Worm (Caenorhabditis elegans) whole organism, L4/young adult: Measurements from ENCODE around the gene lpd-7.
A peak's percentile ranks its signal among the peaks of the same experiment; 100 is the strongest.

Source experiments
- W03F9.2 ChIP-seq: fragments of 150-350 bp; optimal IDR thresholded peaks from 2 replicates; lab custom pipeline; 2014; ENCODE audit warnings: missing biosample characterization, missing genetic modification characterization
- dao-5 ChIP-seq: sonication (generic microtip); optimal IDR thresholded peaks from 2 replicates; lab custom pipeline; 2016; ENCODE audit warnings: missing genotype, missing genetic modification characterization, moderate library complexity, missing compliant biosample characterization
- him-1 ChIP-seq: sonication (generic microtip); optimal IDR thresholded peaks from 2 replicates; lab custom pipeline; 2016; ENCODE audit warnings: missing genotype, missing genetic modification reagents, missing genetic modification characterization, missing compliant biosample characterization

lpd-7 gene

DNA sequence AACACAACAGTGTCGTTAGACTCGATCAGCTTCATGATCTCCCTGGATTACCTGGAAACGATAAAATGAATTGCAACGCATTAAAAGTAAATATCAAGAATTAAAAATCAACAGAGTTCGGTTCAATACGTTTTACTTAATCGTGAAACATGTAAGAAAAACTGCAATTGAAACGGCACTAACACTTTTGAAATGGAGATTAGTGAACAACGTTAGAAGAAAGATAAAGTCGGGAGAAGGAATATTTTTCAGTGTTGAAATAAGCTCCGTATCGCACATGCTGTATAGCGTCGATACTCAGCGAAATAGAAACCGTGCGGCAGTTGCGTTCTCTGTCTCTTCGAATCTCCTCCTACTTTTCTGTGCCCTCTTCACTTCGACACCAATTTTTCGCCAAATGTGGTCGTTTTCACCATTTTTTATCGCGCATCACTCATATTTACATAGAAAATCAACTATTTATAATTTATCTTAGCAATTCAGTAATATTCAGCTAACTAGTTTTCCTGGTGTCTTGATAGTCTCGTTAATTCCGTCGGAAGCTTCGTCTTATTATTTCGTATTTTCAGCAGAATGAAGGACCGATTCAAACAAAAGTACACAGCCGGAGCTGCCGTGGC is at the start of gene lpd-7, which contains the start of gene rpl-9:
TSS of gene lpd-7 (plus strand) at position 570 of the 620 bp plus-strand sequence.
TSS of gene rpl-9 (minus strand) at position 51 of the 620 bp plus-strand sequence.
- TF ChIP-seq him-1 (tag; lab: Kevin White, UChicago) (peak; percentile 59), dao-5 (tag; lab: Kevin White, UChicago) (no peak), W03F9.2 (peak; percentile 81)

DNA sequence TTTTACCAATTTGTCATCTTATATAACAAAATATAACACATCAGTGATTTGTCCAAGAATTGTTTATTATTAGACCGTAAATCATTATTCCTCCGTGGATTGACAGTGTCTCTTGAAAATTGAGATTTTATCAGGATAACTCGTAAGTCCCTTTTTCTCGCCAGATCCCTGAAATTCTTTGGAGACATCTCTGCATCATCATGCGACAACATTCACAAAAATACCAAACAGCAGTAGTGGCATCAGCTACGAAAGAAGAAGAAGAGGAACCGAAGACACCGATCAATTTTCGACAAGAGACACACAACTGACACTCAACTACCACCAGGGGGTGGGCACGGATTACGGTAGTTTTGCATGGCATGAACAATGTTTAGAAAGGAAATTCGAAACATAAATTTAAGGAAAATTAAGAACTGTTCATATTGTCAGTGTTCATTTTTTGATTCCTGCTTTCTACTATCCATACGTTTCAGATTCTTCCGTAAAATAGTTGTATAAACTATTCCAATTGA is 48.3 kb upstream of the lpd-7 start:
- TF ChIP-seq him-1 (tag; lab: Kevin White, UChicago) (no peak), dao-5 (tag; lab: Kevin White, UChicago) (no peak), W03F9.2 (no peak)

DNA sequence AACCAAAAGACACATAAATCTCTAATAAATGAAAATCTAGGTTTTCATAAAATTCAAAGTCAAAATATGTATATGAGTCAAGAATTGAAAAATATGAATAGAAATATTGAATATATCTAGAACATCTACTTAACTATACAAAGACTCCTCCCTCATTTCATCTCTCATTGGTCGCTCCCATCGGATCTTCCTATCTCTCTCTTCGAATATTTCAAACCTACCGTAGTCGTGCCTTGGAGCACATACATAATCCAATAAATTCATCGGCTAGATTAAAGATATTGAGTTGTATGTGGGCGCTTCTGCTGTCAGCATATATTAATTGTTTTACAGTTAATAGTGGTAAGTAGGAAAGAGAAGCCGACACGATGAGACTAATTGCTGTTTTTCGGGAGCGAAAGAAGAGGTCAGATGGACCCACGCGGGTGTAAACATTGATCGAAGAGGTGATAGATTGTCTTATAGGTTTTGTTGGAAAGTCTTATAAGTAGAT is 46.1 kb upstream of the lpd-7 start:
- TF ChIP-seq dao-5 (tag; lab: Kevin White, UChicago) = no peak
- no peak for TF ChIP-seq W03F9.2
- no peak for TF ChIP-seq him-1 (tag; lab: Kevin White, UChicago)

DNA sequence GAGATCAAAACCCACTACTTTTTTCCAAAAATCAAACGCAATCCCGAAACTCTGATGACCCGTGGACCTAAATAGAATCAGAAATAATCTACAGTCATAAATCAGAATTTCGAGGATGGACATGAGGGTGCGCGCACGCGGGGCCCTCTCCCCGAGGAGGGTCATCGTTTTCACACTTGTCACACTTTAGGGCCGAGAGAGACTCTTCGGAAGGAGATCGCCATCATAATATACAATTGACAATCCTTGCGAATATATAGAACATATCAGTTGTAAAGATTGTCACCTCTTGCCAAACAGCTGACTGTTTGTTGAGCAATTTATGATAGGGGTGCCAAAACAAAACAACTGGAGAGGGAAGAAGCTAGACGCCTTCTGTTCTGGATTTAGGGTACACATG is 43.0 kb upstream of the lpd-7 start:
- TF ChIP-seq W03F9.2 (no peak), dao-5 (tag; lab: Kevin White, UChicago) (no peak), him-1 (tag; lab: Kevin White, UChicago) (no peak)

DNA sequence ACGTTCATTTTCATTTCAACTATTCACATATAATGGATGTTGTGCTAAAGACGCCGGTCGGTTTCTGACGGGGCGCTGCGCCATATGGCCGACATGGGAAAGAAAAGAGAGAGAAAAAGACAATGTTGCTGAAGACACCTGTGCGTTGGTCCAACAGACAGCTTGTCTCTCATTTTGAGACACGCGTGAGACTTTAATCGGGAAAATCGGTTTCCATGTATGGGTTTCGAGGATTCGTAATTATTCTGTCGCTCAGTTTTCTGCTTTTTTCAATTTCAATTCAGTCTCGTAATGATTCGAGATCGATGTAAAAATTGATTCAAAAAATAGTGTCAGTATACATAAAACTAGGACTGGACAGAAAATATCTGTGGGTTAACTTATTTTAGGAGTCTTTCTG is 42.3 kb upstream of the lpd-7 start:
- TF ChIP-seq dao-5 (tag; lab: Kevin White, UChicago) (no peak), him-1 (tag; lab: Kevin White, UChicago) (no peak), W03F9.2 (no peak)

DNA sequence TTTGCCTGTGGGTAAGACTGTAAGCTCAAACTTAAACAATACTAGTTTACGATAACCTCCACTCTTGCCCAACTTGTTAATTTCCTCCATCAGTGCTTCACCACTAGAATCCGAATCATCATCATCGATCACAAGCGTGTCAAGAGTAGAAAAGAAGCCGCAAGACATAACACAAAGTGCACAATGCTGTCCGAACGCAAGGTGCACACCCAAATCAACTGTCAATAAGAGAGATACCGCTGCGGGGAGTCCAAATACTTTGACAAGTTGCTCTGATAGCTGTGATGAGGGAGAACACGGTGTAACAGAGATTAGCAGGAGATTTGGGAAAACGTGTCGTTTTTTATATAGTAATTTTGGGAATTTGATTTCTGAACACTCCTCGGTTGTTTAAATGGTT is 41.8 kb upstream of the lpd-7 start:
- no peak for TF ChIP-seq dao-5 (tag; lab: Kevin White, UChicago)
- no peak for TF ChIP-seq W03F9.2
- no peak for TF ChIP-seq him-1 (tag; lab: Kevin White, UChicago)

DNA sequence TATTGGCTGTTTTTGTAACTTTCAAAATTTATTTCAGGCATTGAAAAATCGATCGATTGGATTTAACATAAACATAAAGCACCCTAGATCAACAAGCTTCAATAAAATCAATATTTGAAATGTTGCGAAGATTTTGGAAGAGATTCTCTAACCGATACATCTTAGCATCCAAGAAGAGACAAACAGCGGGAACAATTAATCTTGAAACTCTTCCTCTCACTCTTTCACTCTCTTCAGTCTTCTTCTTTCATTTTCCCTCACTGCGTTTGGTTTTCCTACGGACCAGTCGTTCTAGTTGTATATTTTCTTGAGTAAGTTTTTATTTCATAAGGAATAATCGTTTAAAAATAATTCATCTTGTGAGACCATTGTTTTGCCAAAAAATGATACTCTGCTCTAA is 40.1 kb upstream of the lpd-7 start:
- TF ChIP-seq him-1 (tag; lab: Kevin White, UChicago) = no peak
- TF ChIP-seq W03F9.2 = no peak
- no peak for TF ChIP-seq dao-5 (tag; lab: Kevin White, UChicago)

DNA sequence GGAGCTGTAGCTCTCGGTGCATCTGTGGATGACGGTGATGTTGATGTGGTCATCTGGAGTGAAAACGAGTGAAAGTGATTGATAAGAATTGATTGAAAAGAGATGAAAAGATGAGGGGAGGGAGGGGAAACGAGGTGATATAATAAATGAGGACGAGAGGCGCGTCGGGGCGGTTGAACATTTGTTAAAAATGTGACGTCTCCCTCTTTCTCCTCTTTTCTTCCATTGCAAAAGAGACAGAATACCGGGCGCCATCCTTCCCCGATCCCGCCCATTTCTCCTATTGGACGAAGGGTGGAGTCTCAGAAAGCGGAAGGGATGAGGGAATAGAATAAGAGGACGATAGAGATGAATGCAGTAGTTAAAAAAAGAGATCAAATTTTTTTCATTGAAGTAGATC is 38.5 kb upstream of the lpd-7 start:
- TF ChIP-seq dao-5 (tag; lab: Kevin White, UChicago) = no peak
- TF ChIP-seq him-1 (tag; lab: Kevin White, UChicago) = no peak
- no peak for TF ChIP-seq W03F9.2

DNA sequence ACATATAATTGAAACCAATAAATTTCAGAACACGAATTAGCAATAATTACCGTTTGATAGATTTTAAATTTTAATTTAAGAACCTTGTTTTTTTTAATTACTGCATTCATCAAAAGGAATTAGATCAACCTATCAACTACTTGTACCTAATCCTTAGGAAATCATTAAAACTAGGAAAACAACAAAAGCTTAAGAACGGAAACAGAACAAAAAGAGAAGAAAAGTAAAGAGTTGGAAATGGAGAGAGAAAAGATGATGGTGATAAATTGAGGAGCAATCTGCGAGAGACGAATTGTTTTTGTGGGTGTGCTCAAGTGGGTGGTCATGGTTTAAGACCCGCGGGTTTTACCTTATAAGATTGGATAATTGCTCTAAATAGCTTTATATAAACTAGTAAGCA is 37.8 kb upstream of the lpd-7 start:
- no peak for TF ChIP-seq dao-5 (tag; lab: Kevin White, UChicago)
- TF ChIP-seq him-1 (tag; lab: Kevin White, UChicago) = no peak
- no peak for TF ChIP-seq W03F9.2

DNA sequence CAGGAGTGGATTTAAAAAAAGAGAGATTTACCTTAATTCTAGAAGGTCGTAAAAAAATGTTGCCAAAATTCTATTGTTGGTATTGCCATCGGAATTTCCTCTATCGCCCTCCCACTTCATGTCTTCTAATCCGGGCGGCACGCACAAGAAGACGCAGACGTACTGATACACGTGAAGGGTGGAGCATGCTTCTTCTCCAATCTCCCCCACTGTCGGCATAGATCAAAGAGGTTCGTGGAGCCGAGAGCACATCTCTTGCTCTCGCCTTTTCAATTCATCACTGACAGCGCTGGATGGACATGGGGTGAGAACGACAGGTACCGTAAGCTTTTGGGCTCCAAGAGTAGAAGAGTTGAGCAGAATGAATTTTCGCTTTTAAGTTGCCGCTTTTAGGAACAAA is 36.6 kb upstream of the lpd-7 start, which contains the start of gene lin-39:
TSS of gene lin-39 (minus strand) at position 74 of the 400 bp plus-strand sequence.
- TF ChIP-seq dao-5 (tag; lab: Kevin White, UChicago) = no peak
- TF ChIP-seq him-1 (tag; lab: Kevin White, UChicago) = no peak
- no peak for TF ChIP-seq W03F9.2

DNA sequence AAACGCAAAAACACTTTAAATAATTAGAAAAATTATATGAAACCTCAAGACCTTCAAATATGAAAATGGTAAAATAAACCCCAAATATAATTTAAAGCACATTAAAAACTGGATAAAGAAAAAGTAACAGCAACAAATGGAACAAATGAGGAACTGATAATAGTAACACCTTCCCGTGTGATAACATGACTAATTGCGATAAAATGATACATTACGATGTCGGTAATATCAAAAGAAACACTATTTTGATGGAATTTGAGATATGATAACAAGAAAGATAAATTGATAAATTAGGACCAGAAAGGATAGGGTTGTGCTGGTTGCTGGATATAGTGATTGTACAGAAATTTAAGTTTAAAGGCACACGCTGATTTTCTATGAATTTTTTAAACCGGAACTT is 31.1 kb upstream of the lpd-7 start:
- TF ChIP-seq him-1 (tag; lab: Kevin White, UChicago) (no peak), dao-5 (tag; lab: Kevin White, UChicago) (no peak), W03F9.2 (no peak)

DNA sequence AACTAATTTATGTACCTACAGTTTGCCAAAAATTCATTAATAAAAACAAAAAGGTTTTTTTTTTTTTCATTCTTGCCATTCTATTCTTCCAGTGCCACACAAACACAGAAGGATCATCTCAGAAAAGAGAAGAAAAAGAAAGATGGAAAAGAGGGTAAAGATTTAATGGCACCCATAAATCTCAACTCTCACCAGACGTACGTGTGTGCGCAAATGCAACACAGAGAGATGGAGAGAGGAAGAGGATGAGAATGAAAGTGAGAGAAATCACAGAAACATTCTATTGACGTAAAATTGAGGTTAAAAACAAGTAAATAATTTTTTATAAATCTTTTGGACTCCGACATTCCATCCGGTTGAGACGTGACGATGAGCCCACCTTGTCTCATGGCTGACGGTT is 28.9 kb upstream of the lpd-7 start:
- TF ChIP-seq him-1 (tag; lab: Kevin White, UChicago) (no peak), dao-5 (tag; lab: Kevin White, UChicago) (no peak), W03F9.2 (no peak)

DNA sequence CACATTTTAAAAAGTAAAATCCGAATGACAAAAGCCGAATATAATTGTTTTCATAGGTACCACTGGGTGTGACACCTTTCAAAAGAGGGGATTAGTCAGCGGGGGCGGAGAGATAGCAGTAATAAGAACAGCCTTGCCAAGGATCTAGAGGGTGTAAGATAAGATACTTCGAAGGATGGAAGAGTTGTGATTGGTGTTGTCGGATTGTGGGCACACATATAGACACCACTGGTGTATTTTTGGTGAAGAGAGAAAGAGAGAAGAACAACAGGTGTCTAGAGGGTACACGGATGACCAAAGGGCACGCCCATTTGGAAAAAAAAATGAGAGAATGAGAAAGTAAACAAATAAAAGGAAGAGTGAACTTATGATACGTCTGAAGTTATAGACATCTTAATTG is 28.0 kb upstream of the lpd-7 start:
- TF ChIP-seq dao-5 (tag; lab: Kevin White, UChicago) (no peak), W03F9.2 (no peak), him-1 (tag; lab: Kevin White, UChicago) (no peak)

DNA sequence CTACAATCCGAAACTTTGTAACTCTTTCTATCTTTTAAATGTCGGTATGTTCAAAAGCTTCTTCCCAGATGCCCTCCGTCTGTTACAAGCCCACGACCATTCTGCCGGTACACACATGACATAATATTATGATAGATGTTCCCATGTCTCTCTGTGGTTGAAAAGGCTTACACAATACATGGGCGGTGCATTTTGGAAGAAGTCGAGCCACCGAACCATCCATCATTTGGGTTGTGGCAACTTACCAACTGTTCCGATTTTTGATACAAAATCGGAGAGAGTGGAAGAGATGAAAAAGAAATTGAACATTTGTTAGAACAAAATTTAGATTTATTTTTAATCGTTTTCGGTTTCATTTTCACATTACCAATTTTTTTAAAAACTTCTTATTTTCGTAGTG is 24.2 kb upstream of the lpd-7 start:
- TF ChIP-seq W03F9.2 (no peak), dao-5 (tag; lab: Kevin White, UChicago) (no peak), him-1 (tag; lab: Kevin White, UChicago) (no peak)

DNA sequence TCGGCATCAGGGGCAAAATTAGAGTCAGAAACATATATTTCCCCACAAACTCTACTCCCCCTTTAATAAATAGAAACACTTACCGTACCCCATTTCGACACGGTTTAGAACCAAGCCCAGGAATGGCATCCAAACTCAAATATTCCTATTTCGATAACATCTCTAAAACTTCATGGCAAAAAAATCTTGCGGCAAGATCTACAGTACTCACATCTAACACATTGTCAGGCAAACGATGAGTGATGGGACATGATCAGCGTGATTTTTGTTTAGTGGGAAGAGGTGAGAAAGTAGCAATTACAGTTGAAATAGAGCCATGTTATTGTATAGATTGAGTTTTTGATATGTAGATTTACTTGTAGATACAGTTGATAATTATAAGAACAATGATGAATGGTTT is 22.2 kb upstream of the lpd-7 start:
- no peak for TF ChIP-seq him-1 (tag; lab: Kevin White, UChicago)
- TF ChIP-seq dao-5 (tag; lab: Kevin White, UChicago) = no peak
- TF ChIP-seq W03F9.2 = no peak
